Worm (Caenorhabditis elegans) whole organism, early embryonic: Measurements from ENCODE around the gene garr-1.

ENCODE experiments used
- ama-1 ChIP-seq: fragments of 150-350 bp; optimal IDR thresholded peaks from 2 replicates; lab custom pipeline; 2014
- ets-7 ChIP-seq: sonication (generic microtip); optimal IDR thresholded peaks from 2 replicates; lab custom pipeline; 2016; ENCODE audit warnings: missing genotype, missing genetic modification characterization, missing compliant biosample characterization
- flt-1 ChIP-seq: fragments of 200-800 bp; sonication (Bioruptor generic); IDR thresholded peaks from 2 replicates; pipeline ENCODE4 v1.3.6; 2022; ENCODE audit warnings: missing genetic modification characterization, missing compliant biosample characterization
- hmbx-1 ChIP-seq: sonication (generic microtip); optimal IDR thresholded peaks from 2 replicates; lab custom pipeline; 2016; ENCODE audit warnings: mild to moderate bottlenecking, missing genetic modification characterization, missing compliant biosample characterization
- hmg-4 ChIP-seq: fragments of 200-800 bp; sonication (Bioruptor generic); optimal IDR thresholded peaks from 2 replicates; lab custom pipeline; 2018; ENCODE audit warnings: mild to moderate bottlenecking, missing genetic modification characterization, missing compliant biosample characterization
- scrt-1 ChIP-seq: fragments of 200-800 bp; sonication (Bioruptor generic); IDR thresholded peaks from 2 replicates; pipeline ENCODE4 v1.3.6; 2022; ENCODE audit warnings: missing genetic modification characterization, missing compliant biosample characterization
- tbx-11 ChIP-seq: fragments of 200-800 bp; sonication (Bioruptor generic); IDR thresholded peaks from 2 replicates; pipeline ENCODE4 v1.3.6; 2022; ENCODE audit warnings: missing genetic modification characterization, missing compliant biosample characterization
- tbx-37 ChIP-seq: fragments of 200-800 bp; sonication (Bioruptor generic); conservative IDR thresholded peaks from 2 replicates; pipeline ENCODE4 v1.3.6; 2022; ENCODE audit warnings: missing genetic modification reagents, missing genetic modification characterization, missing compliant biosample characterization
- tra-4 ChIP-seq: sonication (generic microtip); optimal IDR thresholded peaks from 2 replicates; lab custom pipeline; 2017; ENCODE audit warnings: missing genetic modification characterization, missing compliant biosample characterization

DNA sequence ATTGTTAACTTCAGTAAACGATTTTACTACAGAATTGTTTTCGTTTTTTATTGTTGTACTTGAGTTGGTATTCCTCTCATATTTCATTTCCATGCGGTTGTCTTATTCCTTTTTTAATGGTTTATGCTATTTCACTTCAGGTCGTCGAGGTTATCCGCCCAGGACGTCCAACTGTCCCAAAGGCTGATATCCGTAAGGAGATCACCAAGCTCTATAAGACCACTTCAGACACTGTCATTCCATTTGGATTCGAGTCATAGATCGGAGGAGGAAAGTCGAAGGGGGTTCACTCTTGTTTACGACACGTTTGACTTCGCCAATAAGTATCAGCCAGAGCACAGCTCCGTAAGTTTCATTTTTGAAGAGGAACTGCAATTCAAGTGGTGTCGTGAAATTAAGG is 39.4 kb upstream of the garr-1 start, which contains the start of gene T07A9.14:
- TF ChIP-seq ama-1: no peak
- no peak for TF ChIP-seq scrt-1 (GFP tag; lab: Robert Waterston, UW)
- TF ChIP-seq tbx-37 (GFP tag; lab: Robert Waterston, UW): no peak
- no peak for TF ChIP-seq ets-7
- TF ChIP-seq hmg-4 (GFP tag; lab: Kevin White, UChicago): no peak
- no peak for TF ChIP-seq flt-1 (GFP tag; lab: Robert Waterston, UW)
- no peak for TF ChIP-seq hmbx-1
- no peak for TF ChIP-seq tra-4
- TF ChIP-seq tbx-11 (GFP tag; lab: Robert Waterston, UW): no peak
